8 worm cellular contexts compared by ENCODE assay signal in the genomic region with DNA sequence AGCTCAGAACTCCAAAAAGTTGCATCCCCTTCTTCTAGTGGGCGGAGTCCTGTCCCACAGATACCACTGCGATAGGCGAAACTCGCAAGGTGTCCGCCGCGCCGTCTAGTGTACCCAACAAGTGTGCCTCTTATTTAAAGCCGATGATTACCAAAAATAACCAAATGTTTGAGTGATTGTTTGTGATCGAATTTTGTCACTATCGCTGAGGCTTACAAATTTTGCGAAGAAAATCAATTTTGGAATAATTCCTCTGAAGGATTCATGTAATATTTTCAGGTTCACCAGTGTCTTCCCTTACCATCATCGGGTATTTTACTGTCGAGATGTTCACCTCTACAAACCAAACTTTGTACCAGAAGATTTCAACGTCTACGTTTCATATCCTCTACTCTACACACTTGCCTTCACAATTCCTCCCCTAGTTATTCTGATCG.
TF ChIP-seq lines count a peak whose summit lies in the region.

No protein-coding gene starts in this region.

TF ChIP-seq in whole organism, L1 larva, 84 proteins besides CTCF, POLR2A, EP300 and RAD21 (continues in another document):
- peak; percentile 58 for TF ChIP-seq fkh-8 (tag; optimal IDR thresholded peaks at IDR 0.05; lab: Kevin White, UChicago)
- TF ChIP-seq nhr-77 (tag; optimal IDR thresholded peaks at IDR 0.05; lab: Kevin White, UChicago) = peak; percentile 77
- peak; percentile 99 for TF ChIP-seq snpc-4 (tag; optimal IDR thresholded peaks at IDR 0.05; lab: Kevin White, UChicago)
- no peak for TF ChIP-seq Y116A8C.19 (tag; optimal IDR thresholded peaks at IDR 0.05; lab: Kevin White, UChicago; ENCODE audit: borderline replicate concordance)
- peak; percentile 82 for TF ChIP-seq snu-23 (GFP tag; optimal IDR thresholded peaks at IDR 0.05; lab: Kevin White, UChicago)
- TF ChIP-seq nhr-20 (tag; optimal IDR thresholded peaks at IDR 0.05; lab: Kevin White, UChicago) = peak; percentile 77
- peak; percentile 47 for TF ChIP-seq egl-13 (tag; optimal IDR thresholded peaks at IDR 0.05; lab: Kevin White, UChicago)
- peak; percentile 40 for TF ChIP-seq jun-1 (tag; optimal IDR thresholded peaks at IDR 0.05; lab: Kevin White, UChicago)
- no peak for TF ChIP-seq C16A3.4 (tag; optimal IDR thresholded peaks at IDR 0.05; lab: Kevin White, UChicago)
- TF ChIP-seq hlh-4 (tag; optimal IDR thresholded peaks at IDR 0.05; lab: Kevin White, UChicago) = no peak

TF ChIP-seq in whole organism, L2 larva, 48 proteins besides CTCF, POLR2A, EP300 and RAD21 (continues in another document):
- TF ChIP-seq ama-1 (optimal IDR thresholded peaks at IDR 0.05; lab: Kevin White, UChicago) (peak; percentile 97), nhr-21 (tag; optimal IDR thresholded peaks at IDR 0.05; lab: Kevin White, UChicago) (peak; percentile 83), nhr-77 (tag; optimal IDR thresholded peaks at IDR 0.05; lab: Kevin White, UChicago) (peak; percentile 58), aly-2 (tag; optimal IDR thresholded peaks at IDR 0.05; lab: Kevin White, UChicago) (no peak), ceh-82 (tag; optimal IDR thresholded peaks at IDR 0.05; lab: Kevin White, UChicago) (peak; percentile 22), egl-27 (tag; optimal IDR thresholded peaks at IDR 0.05; lab: Kevin White, UChicago) (peak; percentile 70), nhr-6 (tag; optimal IDR thresholded peaks at IDR 0.05; lab: Kevin White, UChicago) (peak; percentile 37), nhr-25 (tag; optimal IDR thresholded peaks at IDR 0.05; lab: Kevin White, UChicago) (peak; percentile 43), nhr-237 (tag; optimal IDR thresholded peaks at IDR 0.05; lab: Kevin White, UChicago) (peak; percentile 47), mab-5 (tag; optimal IDR thresholded peaks at IDR 0.05; lab: Kevin White, UChicago) (peak; percentile 42), unc-55 (GFP tag; optimal IDR thresholded peaks at IDR 0.05; lab: Kevin White, UChicago) (peak; percentile 67)

TF ChIP-seq in whole organism, L3 larva, 47 proteins besides CTCF, POLR2A, EP300 and RAD21 (continues in another document):
- TF ChIP-seq lin-15B (tag; optimal IDR thresholded peaks at IDR 0.05; lab: Kevin White, UChicago) (peak; percentile 65), nhr-25 (tag; optimal IDR thresholded peaks at IDR 0.05; lab: Kevin White, UChicago) (peak; percentile 53), nhr-28 (tag; optimal IDR thresholded peaks at IDR 0.05; lab: Kevin White, UChicago) (no peak), ZK546.5 (tag; optimal IDR thresholded peaks at IDR 0.05; lab: Kevin White, UChicago) (no peak), unc-62 (GFP tag; optimal IDR thresholded peaks at IDR 0.05; lab: Kevin White, UChicago) (peak; percentile 79), elt-3 (tag; optimal IDR thresholded peaks at IDR 0.05; lab: Kevin White, UChicago) (peak in 1 of 3 experiments; percentile 75), pha-4 (tag; optimal IDR thresholded peaks at IDR 0.05; lab: Kevin White, UChicago) (peak; percentile 33), nfya-1 (tag; optimal IDR thresholded peaks at IDR 0.05; lab: Kevin White, UChicago; ENCODE audit: insufficient read depth) (peak; percentile 73), ceh-28 (tag; optimal IDR thresholded peaks at IDR 0.05; lab: Kevin White, UChicago) (peak; percentile 84), hmg-11 (tag; optimal IDR thresholded peaks at IDR 0.05; lab: Kevin White, UChicago) (no peak), ama-1 (optimal IDR thresholded peaks at IDR 0.05; lab: Kevin White, UChicago) (peak; percentile 98)

TF ChIP-seq in whole organism, L4 larva, 104 proteins besides CTCF, POLR2A, EP300 and RAD21 (continues in another document):
- peak; percentile 31 for TF ChIP-seq ztf-7 (tag; optimal IDR thresholded peaks at IDR 0.05; lab: Kevin White, UChicago)
- TF ChIP-seq ZK546.5 (tag; optimal IDR thresholded peaks at IDR 0.05; lab: Kevin White, UChicago) = no peak
- TF ChIP-seq nhr-102 (tag; optimal IDR thresholded peaks at IDR 0.05; lab: Kevin White, UChicago) = peak; percentile 86
- 0 out of 2 replicates have a peak, but pooled peaks have one; percentile 16 for TF ChIP-seq mdt-29 (GFP tag; IDR thresholded peaks at IDR 0.05; lab: Robert Waterston, UW)
- no peak for TF ChIP-seq ceh-32 (tag; optimal IDR thresholded peaks at IDR 0.05; lab: Kevin White, UChicago; ENCODE audit: poor library complexity)
- no peak for TF ChIP-seq unc-39 (tag; optimal IDR thresholded peaks at IDR 0.05; lab: Kevin White, UChicago)
- TF ChIP-seq nhr-6 (tag; optimal IDR thresholded peaks at IDR 0.05; lab: Kevin White, UChicago) = peak; percentile 71
- no peak for TF ChIP-seq F44E2.7 (GFP tag; IDR thresholded peaks at IDR 0.05; lab: Robert Waterston, UW)
- TF ChIP-seq mdl-1 (tag; optimal IDR thresholded peaks at IDR 0.05; lab: Kevin White, UChicago) = peak in 1 of 2 experiments; percentile 18
- 0 out of 2 replicates have a peak, but pooled peaks have one; percentile 21 for TF ChIP-seq ceh-20 (GFP tag; IDR thresholded peaks at IDR 0.05; lab: Robert Waterston, UW)

TF ChIP-seq in whole organism, early embryonic, 17 proteins besides CTCF, POLR2A, EP300 and RAD21:
- no peak for TF ChIP-seq ceh-36 (tag; optimal IDR thresholded peaks at IDR 0.05; lab: Kevin White, UChicago)
- no peak for TF ChIP-seq ets-7 (tag; optimal IDR thresholded peaks at IDR 0.05; lab: Kevin White, UChicago)
- peak; percentile 38 for TF ChIP-seq F13C5.2 (tag; optimal IDR thresholded peaks at IDR 0.05; lab: Kevin White, UChicago)
- no peak for TF ChIP-seq flt-1 (GFP tag; IDR thresholded peaks at IDR 0.05; lab: Robert Waterston, UW)
- TF ChIP-seq tbx-11 (GFP tag; IDR thresholded peaks at IDR 0.05; lab: Robert Waterston, UW) = no peak
- TF ChIP-seq ama-1 (optimal IDR thresholded peaks at IDR 0.05; lab: Kevin White, UChicago) = no peak

TF ChIP-seq in whole organism, late embryonic, 69 proteins besides CTCF, POLR2A, EP300 and RAD21 (continues in another document):
- TF ChIP-seq ama-1 (optimal IDR thresholded peaks at IDR 0.05; lab: Kevin White, UChicago) (peak; percentile 88), hlh-15 (tag; optimal IDR thresholded peaks at IDR 0.05; lab: Kevin White, UChicago) (no peak), ztf-16 (tag; optimal IDR thresholded peaks at IDR 0.05; lab: Kevin White, UChicago) (no peak), unc-55 (GFP tag; optimal IDR thresholded peaks at IDR 0.05; lab: Kevin White, UChicago) (no peak), fkh-6 (tag; optimal IDR thresholded peaks at IDR 0.05; lab: Kevin White, UChicago) (no peak), pros-1 (tag; optimal IDR thresholded peaks at IDR 0.05; lab: Kevin White, UChicago) (no peak), ahr-1 (tag; optimal IDR thresholded peaks at IDR 0.05; lab: Kevin White, UChicago) (no peak), ceh-18 (tag; optimal IDR thresholded peaks at IDR 0.05; lab: Kevin White, UChicago) (no peak), T23F11.4 (GFP tag; optimal IDR thresholded peaks at IDR 0.05; lab: Kevin White, UChicago) (no peak), fax-1 (tag; optimal IDR thresholded peaks at IDR 0.05; lab: Kevin White, UChicago) (no peak), ceh-6 (GFP tag; optimal IDR thresholded peaks at IDR 0.05; lab: Kevin White, UChicago) (no peak), pqm-1 (tag; optimal IDR thresholded peaks at IDR 0.05; lab: Kevin White, UChicago) (no peak), pha-4 (tag; optimal IDR thresholded peaks at IDR 0.05; lab: Kevin White, UChicago) (no peak), ceh-14 (tag; optimal IDR thresholded peaks at IDR 0.05; lab: Kevin White, UChicago) (no peak), C38D4.7 (GFP tag; optimal IDR thresholded peaks at IDR 0.05; lab: Kevin White, UChicago) (no peak)

TF ChIP-seq in whole organism, mixed stage, embryonic, 35 proteins besides CTCF, POLR2A, EP300 and RAD21 (continues in another document):
- TF ChIP-seq unc-39 (tag; optimal IDR thresholded peaks at IDR 0.05; lab: Kevin White, UChicago) = no peak
- no peak for TF ChIP-seq tbx-8 (GFP tag; optimal IDR thresholded peaks at IDR 0.05; lab: Kevin White, UChicago)
- TF ChIP-seq sem-2 (GFP tag; optimal IDR thresholded peaks at IDR 0.05; lab: Kevin White, UChicago) = no peak
- no peak for TF ChIP-seq zip-8 (tag; optimal IDR thresholded peaks at IDR 0.05; lab: Kevin White, UChicago)
- TF ChIP-seq unc-120 (tag; optimal IDR thresholded peaks at IDR 0.05; lab: Kevin White, UChicago; ENCODE audit: poor library complexity, severe bottlenecking) = peak; percentile 1
- no peak for TF ChIP-seq nhr-76 (tag; optimal IDR thresholded peaks at IDR 0.05; lab: Kevin White, UChicago)
- TF ChIP-seq lin-32 (GFP tag; optimal IDR thresholded peaks at IDR 0.05; lab: Kevin White, UChicago) = no peak
- TF ChIP-seq sptf-1 (tag; optimal IDR thresholded peaks at IDR 0.05; lab: Kevin White, UChicago) = peak; percentile 25
- TF ChIP-seq nhr-28 (tag; optimal IDR thresholded peaks at IDR 0.05; lab: Kevin White, UChicago) = no peak
- no peak for TF ChIP-seq flh-1 (GFP tag; optimal IDR thresholded peaks at IDR 0.05; lab: Kevin White, UChicago)
- peak; percentile 15 for TF ChIP-seq ceh-39 (tag; optimal IDR thresholded peaks at IDR 0.05; lab: Kevin White, UChicago)
- no peak for TF ChIP-seq unc-62 (GFP tag; optimal IDR thresholded peaks at IDR 0.05; lab: Kevin White, UChicago)
- TF ChIP-seq snpc-4 (tag; optimal IDR thresholded peaks at IDR 0.05; lab: Kevin White, UChicago) = no peak
- peak; percentile 12 for TF ChIP-seq drap-1 (GFP tag; optimal IDR thresholded peaks at IDR 0.05; lab: Kevin White, UChicago)
- no peak for TF ChIP-seq ceh-83 (GFP tag; optimal IDR thresholded peaks at IDR 0.05; lab: Kevin White, UChicago)

TF ChIP-seq in whole organism, young adult, 124 proteins besides CTCF, POLR2A, EP300 and RAD21 (continues in another document):
- TF ChIP-seq F33H1.4 (GFP tag; IDR thresholded peaks at IDR 0.05; lab: Robert Waterston, UW) = peak; percentile 74
- TF ChIP-seq lin-54 (GFP tag; optimal IDR thresholded peaks at IDR 0.05; lab: Kevin White, UChicago) = peak; percentile 85
- TF ChIP-seq Y67H2A.10 (GFP tag; conservative IDR thresholded peaks at IDR 0.05; lab: Robert Waterston, UW) = no peak
- TF ChIP-seq F23B12.7 (tag; optimal IDR thresholded peaks at IDR 0.05; lab: Kevin White, UChicago; ENCODE audit: insufficient read depth) = peak; percentile 80
- TF ChIP-seq egrh-3 (GFP tag; IDR thresholded peaks at IDR 0.05; lab: Robert Waterston, UW) = no peak
- peak; percentile 62 for TF ChIP-seq attf-3 (GFP tag; conservative IDR thresholded peaks at IDR 0.05; lab: Robert Waterston, UW)
- no peak for TF ChIP-seq ztf-22 (GFP tag; optimal IDR thresholded peaks at IDR 0.05; lab: Kevin White, UChicago)
- no peak for TF ChIP-seq mel-28 (tag; optimal IDR thresholded peaks at IDR 0.05; lab: Kevin White, UChicago; ENCODE audit: borderline replicate concordance)
- TF ChIP-seq nhr-120 (GFP tag; IDR thresholded peaks at IDR 0.05; lab: Robert Waterston, UW) = peak; percentile 81; the same call in 1 of the 2 replicates
- no peak for TF ChIP-seq egl-18 (GFP tag; IDR thresholded peaks at IDR 0.05; lab: Robert Waterston, UW)
- peak; percentile 89 for TF ChIP-seq ekl-4 (GFP tag; IDR thresholded peaks at IDR 0.05; lab: Robert Waterston, UW)
- peak; percentile 88 for TF ChIP-seq F49E8.2 (tag; optimal IDR thresholded peaks at IDR 0.05; lab: Kevin White, UChicago; ENCODE audit: insufficient read depth)
- TF ChIP-seq bed-2 (GFP tag; IDR thresholded peaks at IDR 0.05; lab: Robert Waterston, UW) = no peak
- peak; percentile 68 for TF ChIP-seq dpff-1 (tag; optimal IDR thresholded peaks at IDR 0.05; lab: Kevin White, UChicago)
- no peak for TF ChIP-seq sdz-38 (tag; optimal IDR thresholded peaks at IDR 0.05; lab: Kevin White, UChicago)
- TF ChIP-seq ztf-6 (GFP tag; IDR thresholded peaks at IDR 0.05; lab: Robert Waterston, UW) = 0 out of 2 replicates have a peak, but pooled peaks have one; percentile 13
